Worm (Caenorhabditis elegans) whole organism, late embryonic: ENCODE results near the gene C06C3.12.

Experiments
- C38D4.7 ChIP-seq: fragments of 200-800 bp; sonication (Bioruptor generic); optimal IDR thresholded peaks from 2 replicates; lab custom pipeline; 2018; ENCODE audit warnings: mild to moderate bottlenecking, missing genetic modification characterization, moderate library complexity, missing compliant biosample characterization
- ceh-14 ChIP-seq: sonication (generic microtip); optimal IDR thresholded peaks from 2 replicates; lab custom pipeline; 2016; ENCODE audit warnings: missing genotype, missing genetic modification characterization, missing compliant biosample characterization
- dve-1 ChIP-seq: sonication (generic microtip); optimal IDR thresholded peaks from 2 replicates; lab custom pipeline; 2017; ENCODE audit warnings: antibody characterized with exemption, mild to moderate bottlenecking, missing genetic modification characterization, missing compliant biosample characterization
- elt-2 ChIP-seq: sonication (generic microtip); optimal IDR thresholded peaks from 2 replicates; lab custom pipeline; 2016; ENCODE audit warnings: missing genetic modification reagents, missing genetic modification characterization, missing compliant biosample characterization
- elt-4 ChIP-seq: sonication (generic microtip); optimal IDR thresholded peaks from 2 replicates; lab custom pipeline; 2016; ENCODE audit warnings: missing genetic modification characterization, missing compliant biosample characterization
- hlh-13 ChIP-seq: fragments of 200-800 bp; sonication (Bioruptor generic); optimal IDR thresholded peaks from 2 replicates; lab custom pipeline; 2018; ENCODE audit warnings: mild to moderate bottlenecking, missing genetic modification characterization, missing compliant biosample characterization
- hlh-30 ChIP-seq: sonication (generic microtip); optimal IDR thresholded peaks from 2 replicates; lab custom pipeline; 2017; ENCODE audit warnings: antibody characterized with exemption, missing genetic modification characterization, missing compliant biosample characterization; ENCODE audit not compliant: insufficient read depth
- hlh-6 ChIP-seq: sonication (generic microtip); optimal IDR thresholded peaks from 2 replicates; lab custom pipeline; 2016; ENCODE audit warnings: missing genotype, missing genetic modification characterization, missing compliant biosample characterization
- madf-2 ChIP-seq: sonication (generic microtip); optimal IDR thresholded peaks from 2 replicates; lab custom pipeline; 2017; ENCODE audit warnings: missing genetic modification characterization, missing compliant biosample characterization
- nfya-1 ChIP-seq: sonication (generic microtip); optimal IDR thresholded peaks from 2 replicates; lab custom pipeline; 2017; ENCODE audit warnings: missing genetic modification characterization, mild to moderate bottlenecking, missing compliant biosample characterization, antibody characterized with exemption, moderate library complexity
- nhr-11 ChIP-seq: fragments of 150-350 bp; optimal IDR thresholded peaks from 2 replicates; lab custom pipeline; 2014; ENCODE audit warnings: missing biosample characterization, missing genetic modification characterization
- pros-1 ChIP-seq: fragments of 150-350 bp; optimal IDR thresholded peaks from 2 replicates; lab custom pipeline; 2014; ENCODE audit warnings: missing biosample characterization, missing genetic modification reagents, missing genetic modification characterization
- tbx-2 ChIP-seq: sonication (generic microtip); optimal IDR thresholded peaks from 2 replicates; lab custom pipeline; 2016; ENCODE audit warnings: missing genetic modification characterization, missing compliant biosample characterization
- zip-5 ChIP-seq: sonication (generic microtip); optimal IDR thresholded peaks from 2 replicates; lab custom pipeline; 2016; ENCODE audit warnings: missing genetic modification characterization, missing compliant biosample characterization
- ztf-16 ChIP-seq: sonication (generic microtip); optimal IDR thresholded peaks from 2 replicates; lab custom pipeline; 2017; ENCODE audit warnings: missing genetic modification characterization, missing compliant biosample characterization

Gene C06C3.12

ce11 chrII:9418065-9418567, 43.2 kb downstream of the C06C3.12 start, which contains the start of the genes M176.4 and M176.16:
TSS of gene M176.4 (plus strand) at chrII:9418365.
TSS of gene M176.16 (plus strand) at chrII:9418517.
- TF ChIP-seq ztf-16 (tag; lab: Kevin White, UChicago) (no peak), elt-2 (tag; lab: Kevin White, UChicago) (peak; percentile 22), ceh-14 (no peak), hlh-30 (tag; lab: Kevin White, UChicago) (no peak), dve-1 (tag; lab: Kevin White, UChicago) (no peak), hlh-6 (no peak), nfya-1 (tag; lab: Kevin White, UChicago) (no peak), zip-5 (tag; lab: Kevin White, UChicago) (no peak)

- TF ChIP-seq tbx-2 (no peak), elt-4 (tag; lab: Kevin White, UChicago) (no peak), madf-2 (no peak), pros-1 (no peak), C38D4.7 (GFP tag; lab: Kevin White, UChicago) (no peak), nhr-11 (tag; lab: Kevin White, UChicago) (no peak)
- TF ChIP-seq, all 69 proteins: peak for 0
These were observed 44.1 kb downstream of the C06C3.12 start for ce11 chrII:9418843-9419532.

ce11 chrII:9421969-9422368, 47.1 kb downstream of the C06C3.12 start, which contains the start of gene M176.11:
TSS of gene M176.11 (plus strand) at chrII:9422269.
- no peak for TF ChIP-seq hlh-13 (GFP tag; lab: Kevin White, UChicago)
